Worm (Caenorhabditis elegans) whole organism, L2 larva: ENCODE results near the gene ceh-10.

Source experiments
- R02D3.7 ChIP-seq: fragments of 150-350 bp; optimal IDR thresholded peaks from 2 replicates; lab custom pipeline; 2014; ENCODE audit warnings: missing biosample characterization, missing genetic modification characterization
- nhr-12 ChIP-seq: fragments of 150-350 bp; optimal IDR thresholded peaks from 2 replicates; lab custom pipeline; 2014; ENCODE audit warnings: missing biosample characterization, missing genetic modification characterization
- nhr-77 ChIP-seq: fragments of 150-350 bp; optimal IDR thresholded peaks from 2 replicates; lab custom pipeline; 2014; ENCODE audit warnings: missing biosample characterization, missing genetic modification characterization
- unc-62 ChIP-seq: fragments of 150-350 bp; optimal IDR thresholded peaks from 2 replicates; lab custom pipeline; 2014; ENCODE audit warnings: missing biosample characterization, missing genetic modification reagents, missing genetic modification characterization

ce11 chrIII:5794982-5795381 lies 3.9 kb upstream of the ceh-10 start:
- TF ChIP-seq unc-62 (GFP tag; lab: Kevin White, UChicago) (no peak), R02D3.7 (tag; lab: Kevin White, UChicago) (no peak), nhr-12 (no peak), nhr-77 (tag; lab: Kevin White, UChicago) (no peak)
